Worm (Caenorhabditis elegans) whole organism, L4 larva: Measurements from ENCODE around the gene vha-13.
"Not testable (repeated sequence)": the region's sequence is repeated elsewhere in the genome, so short reads cannot be mapped to it uniquely, and the experiment has no call there.

Source experiments
- ceh-82 ChIP-seq: sonication (generic microtip); optimal IDR thresholded peaks from 2 replicates; lab custom pipeline; 2017; ENCODE audit warnings: missing biosample characterization, missing genetic modification characterization
- lin-39 ChIP-seq: fragments of 150-350 bp; optimal IDR thresholded peaks from 2 replicates; lab custom pipeline; 2014; ENCODE audit warnings: missing biosample characterization, missing genetic modification reagents, missing genetic modification characterization
- pqm-1 ChIP-seq: sonication (generic microtip); optimal IDR thresholded peaks from 2 replicates; lab custom pipeline; 2017; ENCODE audit warnings: missing biosample characterization, missing genetic modification characterization
- unc-62 ChIP-seq, 3 experiments: fragments of 150-350 bp in 1 of 3; sonication (generic microtip); optimal IDR thresholded peaks in 2 of 3; peaks in 1 of 3; 1 replicate in 1 of 3; 2 replicates in 2 of 3; lab custom pipeline; 2014 to 2017; ENCODE audit warnings: missing biosample characterization in 3 of 3, missing genetic modification characterization in 3 of 3, missing genetic modification reagents in 3 of 3, missing genotype in 1 of 3

DNA sequence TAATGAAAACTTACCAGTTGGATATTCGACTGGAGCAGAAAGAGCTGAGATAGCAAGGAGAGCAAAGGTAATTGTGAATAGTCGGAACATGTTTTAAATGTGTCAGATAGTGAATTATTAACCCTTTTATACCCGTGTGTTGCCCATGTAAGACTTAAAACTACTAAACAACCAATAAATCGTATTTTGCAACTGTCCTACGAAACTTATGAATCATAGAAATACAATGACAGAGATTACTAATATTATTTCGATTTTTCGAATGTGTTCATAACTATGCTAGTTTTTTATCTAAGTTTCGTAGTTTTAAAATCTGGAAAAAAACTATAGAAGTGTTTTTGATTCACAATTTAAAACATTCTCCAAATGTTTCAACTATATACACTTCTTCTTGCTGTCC, 44.7 kb upstream of the vha-13 start, which contains the start of gene spig-4:
- not testable (repeated sequence) for TF ChIP-seq lin-39 (tag; lab: Kevin White, UChicago); pqm-1 (tag; lab: Kevin White, UChicago); ceh-82 (tag; lab: Kevin White, UChicago); unc-62 (GFP tag; optimal IDR thresholded peaks at IDR 0.05 in 1 of 2; lab: Kevin White, UChicago); unc-62 (tag; optimal IDR thresholded peaks at IDR 0.05; lab: Kevin White, UChicago)
